Worm (Caenorhabditis elegans) whole organism, L1 larva: ENCODE results near the gene elt-1.

Experiments used
- C04F5.9 ChIP-seq: sonication (generic microtip); optimal IDR thresholded peaks from 2 replicates; lab custom pipeline; 2016; ENCODE audit warnings: missing genetic modification characterization, missing compliant biosample characterization
- C34B4.2 ChIP-seq: sonication (generic microtip); optimal IDR thresholded peaks from 2 replicates; lab custom pipeline; 2017; ENCODE audit warnings: mild to moderate bottlenecking, missing genetic modification characterization, missing compliant biosample characterization
- aha-1 ChIP-seq: fragments of 150-350 bp; optimal IDR thresholded peaks from 2 replicates; lab custom pipeline; 2014; ENCODE audit warnings: missing biosample characterization, missing genetic modification characterization
- alr-1 ChIP-seq: fragments of 200-800 bp; sonication (Bioruptor generic); optimal IDR thresholded peaks from 2 replicates; lab custom pipeline; 2018; ENCODE audit warnings: borderline replicate concordance, mild to moderate bottlenecking, missing genetic modification characterization, missing compliant biosample characterization
- aly-2 ChIP-seq: fragments of 150-350 bp; optimal IDR thresholded peaks from 2 replicates; lab custom pipeline; 2014; ENCODE audit warnings: missing biosample characterization, missing genetic modification characterization
- ama-1 ChIP-seq: fragments of 150-350 bp; optimal IDR thresholded peaks from 2 replicates; lab custom pipeline; 2014
- ceh-63 ChIP-seq: fragments of 200-800 bp; sonication (Bioruptor generic); optimal IDR thresholded peaks from 2 replicates; lab custom pipeline; 2018; ENCODE audit warnings: mild to moderate bottlenecking, missing genetic modification characterization, missing compliant biosample characterization
- ceh-8 ChIP-seq: fragments of 200-800 bp; sonication (Bioruptor generic); optimal IDR thresholded peaks from 2 replicates; lab custom pipeline; 2018; ENCODE audit warnings: mild to moderate bottlenecking, missing genetic modification characterization, moderate library complexity, missing compliant biosample characterization
- ceh-82 ChIP-seq, 3 experiments: fragments of 150-350 bp in 1 of 3; sonication (generic microtip) in 2 of 3; optimal IDR thresholded peaks; 2 replicates each; lab custom pipeline; 2014 to 2017; ENCODE audit warnings: missing biosample characterization in 3 of 3, missing genetic modification characterization in 3 of 3
- ces-1 ChIP-seq: fragments of 150-350 bp; optimal IDR thresholded peaks from 2 replicates; lab custom pipeline; 2014; ENCODE audit warnings: missing biosample characterization, missing genetic modification reagents, missing genetic modification characterization
- dpl-1 ChIP-seq, 3 experiments: fragments of 150-350 bp in 2 of 3; sonication (generic microtip) in 1 of 3; optimal IDR thresholded peaks; 2 replicates each; lab custom pipeline; 2014 to 2017; ENCODE audit warnings: missing biosample characterization in 3 of 3, missing genetic modification characterization in 3 of 3, missing genetic modification reagents in 3 of 3
- efl-1 ChIP-seq, 4 experiments: fragments of 150-350 bp; optimal IDR thresholded peaks in 3 of 4; peaks in 1 of 4; 1 replicate in 1 of 4; 2 replicates in 3 of 4; lab custom pipeline; 2014; ENCODE audit warnings: missing biosample characterization in 2 of 4, missing genetic modification characterization in 2 of 4, missing genetic modification reagents in 2 of 4
- efl-3 ChIP-seq: fragments of 200-800 bp; sonication (Bioruptor generic); optimal IDR thresholded peaks from 2 replicates; lab custom pipeline; 2018; ENCODE audit warnings: mild to moderate bottlenecking, missing genetic modification characterization, missing compliant biosample characterization
- egl-13 ChIP-seq: sonication (generic microtip); optimal IDR thresholded peaks from 2 replicates; lab custom pipeline; 2016; ENCODE audit warnings: missing genotype, missing genetic modification reagents, missing genetic modification characterization, missing compliant biosample characterization
- egl-27 ChIP-seq, 2 experiments: fragments of 150-350 bp in 1 of 2; sonication (generic microtip); optimal IDR thresholded peaks; 3 replicates each; lab custom pipeline; 2017 to 2018; ENCODE audit warnings: missing biosample characterization in 2 of 2, missing genetic modification characterization in 2 of 2, missing genetic modification reagents in 2 of 2
- elt-3 ChIP-seq, 6 experiments: fragments of 150-350 bp in 1 of 6; sonication (generic microtip); optimal IDR thresholded peaks; 2 replicates each; lab custom pipeline; 2017 to 2018; ENCODE audit warnings: missing biosample characterization in 6 of 6, missing genetic modification characterization in 6 of 6, inconsistent platforms in 1 of 6
- fkh-8 ChIP-seq: sonication (generic microtip); optimal IDR thresholded peaks from 2 replicates; lab custom pipeline; 2016; ENCODE audit warnings: mild to moderate bottlenecking, missing genetic modification characterization, missing compliant biosample characterization
- fos-1 ChIP-seq: fragments of 150-350 bp; optimal IDR thresholded peaks from 2 replicates; lab custom pipeline; 2014; ENCODE audit warnings: missing biosample characterization, missing genetic modification characterization
- grh-1 ChIP-seq: fragments of 200-800 bp; sonication (Bioruptor generic); IDR thresholded peaks from 2 replicates; pipeline ENCODE4 v1.3.6; 2022; ENCODE audit warnings: missing genetic modification reagents, missing genetic modification characterization, missing compliant biosample characterization
- jun-1 ChIP-seq: fragments of 150-350 bp; optimal IDR thresholded peaks from 2 replicates; lab custom pipeline; 2014; ENCODE audit warnings: missing biosample characterization, missing genetic modification reagents, missing genetic modification characterization
- lin-13 ChIP-seq: fragments of 150-350 bp; optimal IDR thresholded peaks from 2 replicates; lab custom pipeline; 2014; ENCODE audit warnings: missing biosample characterization, missing genetic modification reagents, missing genetic modification characterization
- lin-14 ChIP-seq: fragments of 200-800 bp; sonication (Bioruptor generic); optimal IDR thresholded peaks from 2 replicates; lab custom pipeline; 2018; ENCODE audit warnings: mild to moderate bottlenecking, missing genetic modification characterization, moderate library complexity, missing compliant biosample characterization
- lin-39 ChIP-seq: fragments of 150-350 bp; optimal IDR thresholded peaks from 2 replicates; lab custom pipeline; 2014; ENCODE audit warnings: missing biosample characterization, missing genetic modification reagents, missing genetic modification characterization
- lir-3 ChIP-seq: sonication (generic microtip); optimal IDR thresholded peaks from 2 replicates; lab custom pipeline; 2016; ENCODE audit warnings: mild to moderate bottlenecking, missing genetic modification characterization, moderate library complexity, missing compliant biosample characterization; ENCODE audit not compliant: poor library complexity
- mdl-1 ChIP-seq, 2 experiments: fragments of 150-350 bp; optimal IDR thresholded peaks; 2 replicates each; lab custom pipeline; 2014 to 2017; ENCODE audit warnings: missing biosample characterization in 2 of 2, missing genetic modification characterization in 2 of 2, inconsistent platforms in 1 of 2
- mef-2 ChIP-seq: fragments of 150-350 bp; optimal IDR thresholded peaks from 2 replicates; lab custom pipeline; 2014; ENCODE audit warnings: missing biosample characterization, missing genetic modification characterization
- nhr-11 ChIP-seq: fragments of 150-350 bp; optimal IDR thresholded peaks from 2 replicates; lab custom pipeline; 2014; ENCODE audit warnings: missing biosample characterization, missing genetic modification characterization
- nhr-19 ChIP-seq: fragments of 200-800 bp; sonication (Bioruptor generic); conservative IDR thresholded peaks from 2 replicates; pipeline ENCODE4 v1.3.6; 2022; ENCODE audit warnings: missing genetic modification characterization, missing compliant biosample characterization
- nhr-20 ChIP-seq: sonication (generic microtip); optimal IDR thresholded peaks from 2 replicates; lab custom pipeline; 2016; ENCODE audit warnings: mild to moderate bottlenecking, missing genetic modification characterization, missing compliant biosample characterization
- nhr-28 ChIP-seq: fragments of 150-350 bp; optimal IDR thresholded peaks from 2 replicates; lab custom pipeline; 2014; ENCODE audit warnings: missing biosample characterization, missing genetic modification characterization
- nhr-71 ChIP-seq: sonication (generic microtip); optimal IDR thresholded peaks from 2 replicates; lab custom pipeline; 2016; ENCODE audit warnings: mild to moderate bottlenecking, missing genetic modification characterization, moderate library complexity, missing compliant biosample characterization
- nhr-76 ChIP-seq: sonication (generic microtip); optimal IDR thresholded peaks from 2 replicates; lab custom pipeline; 2017; ENCODE audit warnings: missing biosample characterization, missing genetic modification characterization
- nhr-77 ChIP-seq: fragments of 150-350 bp; optimal IDR thresholded peaks from 2 replicates; lab custom pipeline; 2014; ENCODE audit warnings: missing biosample characterization, missing genetic modification characterization
- nhr-90 ChIP-seq: sonication (generic microtip); optimal IDR thresholded peaks from 2 replicates; lab custom pipeline; 2016; ENCODE audit warnings: mild to moderate bottlenecking, missing genetic modification characterization, missing compliant biosample characterization; ENCODE audit not compliant: poor library complexity
- pax-3 ChIP-seq: fragments of 200-800 bp; sonication (Bioruptor generic); optimal IDR thresholded peaks from 2 replicates; lab custom pipeline; 2018; ENCODE audit warnings: mild to moderate bottlenecking, missing genetic modification characterization, moderate library complexity, missing compliant biosample characterization
- rnt-1 ChIP-seq: sonication (generic microtip); optimal IDR thresholded peaks from 2 replicates; lab custom pipeline; 2016; ENCODE audit warnings: mild to moderate bottlenecking, missing genetic modification characterization, moderate library complexity, missing compliant biosample characterization
- snpc-4 ChIP-seq: fragments of 150-350 bp; optimal IDR thresholded peaks from 2 replicates; lab custom pipeline; 2014; ENCODE audit warnings: missing biosample characterization, missing genetic modification characterization
- sox-4 ChIP-seq: sonication (generic microtip); optimal IDR thresholded peaks from 2 replicates; lab custom pipeline; 2016; ENCODE audit warnings: missing genetic modification characterization, missing compliant biosample characterization
- sptf-1 ChIP-seq: fragments of 150-350 bp; optimal IDR thresholded peaks from 2 replicates; lab custom pipeline; 2014; ENCODE audit warnings: missing biosample characterization, missing genetic modification characterization
- unc-86 ChIP-seq: sonication (generic microtip); optimal IDR thresholded peaks from 2 replicates; lab custom pipeline; 2016; ENCODE audit warnings: missing genetic modification characterization, missing compliant biosample characterization
- unc-98 ChIP-seq: fragments of 200-800 bp; sonication (Bioruptor generic); IDR thresholded peaks from 2 replicates; pipeline ENCODE4 v1.3.6; 2022; ENCODE audit warnings: missing genetic modification characterization, missing compliant biosample characterization
- vab-15 ChIP-seq: sonication (generic microtip); optimal IDR thresholded peaks from 2 replicates; lab custom pipeline; 2017; ENCODE audit warnings: missing genotype, mild to moderate bottlenecking, missing genetic modification characterization, missing compliant biosample characterization
- zip-4 ChIP-seq: fragments of 200-800 bp; sonication (Bioruptor generic); optimal IDR thresholded peaks from 2 replicates; lab custom pipeline; 2018; ENCODE audit warnings: mild to moderate bottlenecking, missing genetic modification characterization, moderate library complexity, missing compliant biosample characterization

Gene elt-1

ce11 chrIV:9614695-9615094 lies at the start of gene elt-1:
Gene elt-1 (plus strand): TSS chrIV:9614995.
- TF ChIP-seq nhr-71 (no peak), fos-1 (tag; lab: Kevin White, UChicago) (no peak), pax-3 (no peak), grh-1 (GFP tag; lab: Robert Waterston, UW) (no peak), nhr-90 (no peak), nhr-11 (tag; lab: Kevin White, UChicago) (no peak), ceh-63 (GFP tag; lab: Kevin White, UChicago) (no peak), ceh-8 (GFP tag; lab: Kevin White, UChicago) (no peak), mdl-1 (tag; optimal IDR thresholded peaks at IDR 0.05; lab: Kevin White, UChicago) (no peak), nhr-20 (no peak), nhr-77 (tag; lab: Kevin White, UChicago) (no peak), fkh-8 (no peak), sptf-1 (tag; lab: Kevin White, UChicago) (no peak), C04F5.9 (no peak), unc-98 (GFP tag; lab: Robert Waterston, UW) (no peak), lir-3 (tag; lab: Kevin White, UChicago) (no peak), mef-2 (no peak), aly-2 (tag; lab: Kevin White, UChicago) (no peak), rnt-1 (tag; lab: Kevin White, UChicago) (no peak), jun-1 (no peak)
- TF ChIP-seq, all 84 proteins: peak for 0

ce11 chrIV:9566505-9566904 lies 48.3 kb upstream of the elt-1 start, which contains the start of gene lron-14:
Gene lron-14 (minus strand): TSS chrIV:9566605.
- TF ChIP-seq sox-4, result no peak
- no peak for TF ChIP-seq fos-1 (tag; lab: Kevin White, UChicago)

- TF ChIP-seq nhr-19 (GFP tag; lab: Robert Waterston, UW), result no peak
- no peak for TF ChIP-seq lin-13 (GFP tag; lab: Kevin White, UChicago)
- TF ChIP-seq C34B4.2, result no peak
- no peak for TF ChIP-seq nhr-76
- no peak for TF ChIP-seq egl-13
- no peak for TF ChIP-seq snpc-4 (tag; lab: Kevin White, UChicago)
- TF ChIP-seq ces-1, result no peak
- no peak for TF ChIP-seq ceh-82 (tag; optimal IDR thresholded peaks at IDR 0.05; lab: Kevin White, UChicago)
- no peak for TF ChIP-seq nhr-11 (tag; lab: Kevin White, UChicago)
- TF ChIP-seq C04F5.9, result no peak
- no peak for TF ChIP-seq rnt-1 (tag; lab: Kevin White, UChicago)
- no peak for TF ChIP-seq egl-27 (tag; optimal IDR thresholded peaks at IDR 0.05; lab: Kevin White, UChicago)
- no peak for TF ChIP-seq zip-4 (GFP tag; lab: Kevin White, UChicago)
- no peak for TF ChIP-seq efl-1 (optimal IDR thresholded peaks at IDR 0.05; lab: Kevin White, UChicago)
- TF ChIP-seq efl-1 (GFP tag; optimal IDR thresholded peaks at IDR 0.05 in 1 of 2; lab: Kevin White, UChicago), result no peak
Measured at ce11 chrIV:9580021-9580420, 34.8 kb upstream of the elt-1 start, which contains the start of gene npr-2. Gene npr-2 (minus strand): TSS chrIV:9580121.

ce11 chrIV:9584352-9584751 lies 30.4 kb upstream of the elt-1 start:
- TF ChIP-seq lin-13 (GFP tag; lab: Kevin White, UChicago) (no peak), dpl-1 (GFP tag; optimal IDR thresholded peaks at IDR 0.05; lab: Kevin White, UChicago) (no peak), vab-15 (tag; lab: Kevin White, UChicago) (no peak), nhr-28 (tag; lab: Kevin White, UChicago) (no peak), nhr-77 (tag; lab: Kevin White, UChicago) (no peak), C34B4.2 (no peak), lin-39 (tag; lab: Kevin White, UChicago) (no peak), ama-1 (no peak), lin-14 (GFP tag; lab: Kevin White, UChicago) (no peak), sox-4 (no peak), unc-86 (tag; lab: Kevin White, UChicago) (no peak), elt-3 (tag; optimal IDR thresholded peaks at IDR 0.05; lab: Kevin White, UChicago) (no peak), nhr-19 (GFP tag; lab: Robert Waterston, UW) (no peak), alr-1 (no peak), efl-1 (optimal IDR thresholded peaks at IDR 0.05; lab: Kevin White, UChicago) (no peak), efl-1 (GFP tag; optimal IDR thresholded peaks at IDR 0.05 in 1 of 2; lab: Kevin White, UChicago) (no peak), mdl-1 (tag; optimal IDR thresholded peaks at IDR 0.05; lab: Kevin White, UChicago) (no peak), aha-1 (tag; lab: Kevin White, UChicago) (no peak), mef-2 (no peak), efl-3 (GFP tag; lab: Kevin White, UChicago) (no peak)
